Worm (Caenorhabditis elegans): ENCODE measurements around the gene Y58A7A.4.

Gene Y58A7A.4

ce11 chrV:5107816-5108215 lies 23.0 kb upstream of the Y58A7A.4 start, which contains the start of gene srab-3:
Gene srab-3 (minus strand): TSS chrV:5107916.
- no peak for TF ChIP-seq M03D4.4 (tag; optimal IDR thresholded peaks at IDR 0.05)
- TF ChIP-seq hlh-1 (tag; optimal IDR thresholded peaks at IDR 0.05), result no peak

- no peak for TF ChIP-seq bed-3 (GFP tag; optimal IDR thresholded peaks at IDR 0.05)
- no peak for TF ChIP-seq pha-4 (tag; optimal IDR thresholded peaks at IDR 0.05)
- TF ChIP-seq unc-39 (tag; optimal IDR thresholded peaks at IDR 0.05), result no peak
- no peak for TF ChIP-seq lin-13 (tag; optimal IDR thresholded peaks at IDR 0.05)
- TF ChIP-seq nhr-2 (tag; optimal IDR thresholded peaks at IDR 0.05), result no peak
- no peak for TF ChIP-seq cnd-1 (tag; optimal IDR thresholded peaks at IDR 0.05)
- TF ChIP-seq blmp-1 (tag; optimal IDR thresholded peaks at IDR 0.05), result no peak
- TF ChIP-seq lsy-2 (tag; optimal IDR thresholded peaks at IDR 0.05), result no peak
- no peak for TF ChIP-seq sem-2 (GFP tag; optimal IDR thresholded peaks at IDR 0.05)
- no peak for TF ChIP-seq hlh-1 (tag; optimal IDR thresholded peaks at IDR 0.05)
- no peak for TF ChIP-seq ceh-39 (tag; optimal IDR thresholded peaks at IDR 0.05)
- no peak for TF ChIP-seq flh-1 (GFP tag; optimal IDR thresholded peaks at IDR 0.05)
- TF ChIP-seq nhr-76 (tag; optimal IDR thresholded peaks at IDR 0.05), result no peak
These were observed 20.1 kb upstream of the Y58A7A.4 start, which contains the start of gene srab-2 for ce11 chrV:5104934-5105333. Gene srab-2 (minus strand): TSS chrV:5105034.

ce11 chrV:5102017-5102416 lies 17.2 kb upstream of the Y58A7A.4 start, which contains the start of gene srab-1:
Gene srab-1 (minus strand): TSS chrV:5102117.
- TF ChIP-seq elt-1 (tag; optimal IDR thresholded peaks at IDR 0.05; ENCODE audit: borderline replicate concordance, insufficient read depth) (no peak), nhr-237 (tag; optimal IDR thresholded peaks at IDR 0.05) (no peak), hlh-1 (tag; optimal IDR thresholded peaks at IDR 0.05) (no peak), mls-2 (tag; optimal IDR thresholded peaks at IDR 0.05) (no peak), blmp-1 (tag; optimal IDR thresholded peaks at IDR 0.05) (no peak), pha-4 (tag; optimal IDR thresholded peaks at IDR 0.05) (no peak), ceh-39 (tag; optimal IDR thresholded peaks at IDR 0.05) (no peak), nhr-28 (tag; optimal IDR thresholded peaks at IDR 0.05) (no peak), unc-39 (tag; optimal IDR thresholded peaks at IDR 0.05) (no peak), sptf-1 (tag; optimal IDR thresholded peaks at IDR 0.05) (no peak), ceh-83 (GFP tag; optimal IDR thresholded peaks at IDR 0.05) (no peak), unc-120 (tag; optimal IDR thresholded peaks at IDR 0.05; ENCODE audit: poor library complexity, severe bottlenecking) (no peak), flh-1 (GFP tag; optimal IDR thresholded peaks at IDR 0.05) (no peak), ham-2 (GFP tag; optimal IDR thresholded peaks at IDR 0.05) (no peak), bed-3 (GFP tag; optimal IDR thresholded peaks at IDR 0.05) (no peak), ztf-11 (tag; optimal IDR thresholded peaks at IDR 0.05) (no peak), lsy-2 (tag; optimal IDR thresholded peaks at IDR 0.05) (no peak)

- no peak for TF ChIP-seq elt-1 (tag; optimal IDR thresholded peaks at IDR 0.05; ENCODE audit: borderline replicate concordance, insufficient read depth)
- no peak for TF ChIP-seq unc-62 (GFP tag; optimal IDR thresholded peaks at IDR 0.05)
- TF ChIP-seq mab-5 (tag; optimal IDR thresholded peaks at IDR 0.05), result no peak
- no peak for TF ChIP-seq blmp-1 (tag; optimal IDR thresholded peaks at IDR 0.05)
- TF ChIP-seq bed-3 (GFP tag; optimal IDR thresholded peaks at IDR 0.05), result no peak
- no peak for TF ChIP-seq elt-3 (tag; optimal IDR thresholded peaks at IDR 0.05)
- TF ChIP-seq nhr-12 (tag; optimal IDR thresholded peaks at IDR 0.05), result no peak
- TF ChIP-seq lin-13 (tag; optimal IDR thresholded peaks at IDR 0.05), result no peak
- no peak for TF ChIP-seq ceh-83 (GFP tag; optimal IDR thresholded peaks at IDR 0.05)
- TF ChIP-seq nhr-237 (tag; optimal IDR thresholded peaks at IDR 0.05), result no peak
- TF ChIP-seq ceh-39 (tag; optimal IDR thresholded peaks at IDR 0.05), result no peak
- no peak for TF ChIP-seq sem-2 (GFP tag; optimal IDR thresholded peaks at IDR 0.05)
- TF ChIP-seq tbx-8 (GFP tag; optimal IDR thresholded peaks at IDR 0.05), result no peak
- TF ChIP-seq drap-1 (GFP tag; optimal IDR thresholded peaks at IDR 0.05), result no peak
- TF ChIP-seq sptf-1 (tag; optimal IDR thresholded peaks at IDR 0.05), result no peak
- TF ChIP-seq nhr-28 (tag; optimal IDR thresholded peaks at IDR 0.05), result no peak
- no peak for TF ChIP-seq nhr-2 (tag; optimal IDR thresholded peaks at IDR 0.05)
- TF ChIP-seq ces-1 (GFP tag; optimal IDR thresholded peaks at IDR 0.05), result no peak
- no peak for TF ChIP-seq unc-39 (tag; optimal IDR thresholded peaks at IDR 0.05)
These were observed 14.1 kb upstream of the Y58A7A.4 start, which contains the start of gene unc-46 for ce11 chrV:5098925-5099324. Gene unc-46 (minus strand): TSS chrV:5099025.

- TF ChIP-seq lsy-2 (tag; optimal IDR thresholded peaks at IDR 0.05) (no peak), lin-13 (tag; optimal IDR thresholded peaks at IDR 0.05) (no peak), blmp-1 (tag; optimal IDR thresholded peaks at IDR 0.05) (no peak), nhr-76 (tag; optimal IDR thresholded peaks at IDR 0.05) (no peak), sptf-1 (tag; optimal IDR thresholded peaks at IDR 0.05) (no peak), hlh-1 (tag; optimal IDR thresholded peaks at IDR 0.05) (no peak), zip-8 (tag; optimal IDR thresholded peaks at IDR 0.05) (no peak), bed-3 (GFP tag; optimal IDR thresholded peaks at IDR 0.05) (no peak), mab-5 (tag; optimal IDR thresholded peaks at IDR 0.05) (no peak), unc-62 (GFP tag; optimal IDR thresholded peaks at IDR 0.05) (no peak), ham-2 (GFP tag; optimal IDR thresholded peaks at IDR 0.05) (no peak), flh-1 (GFP tag; optimal IDR thresholded peaks at IDR 0.05) (no peak), nhr-12 (tag; optimal IDR thresholded peaks at IDR 0.05) (no peak), elt-1 (tag; optimal IDR thresholded peaks at IDR 0.05; ENCODE audit: borderline replicate concordance, insufficient read depth) (no peak), sem-2 (GFP tag; optimal IDR thresholded peaks at IDR 0.05) (no peak), pha-4 (tag; optimal IDR thresholded peaks at IDR 0.05) (no peak), elt-3 (tag; optimal IDR thresholded peaks at IDR 0.05) (no peak), nhr-2 (tag; optimal IDR thresholded peaks at IDR 0.05) (no peak), ceh-83 (GFP tag; optimal IDR thresholded peaks at IDR 0.05) (no peak), snpc-4 (tag; optimal IDR thresholded peaks at IDR 0.05) (no peak)
These were observed 12.2 kb upstream of the Y58A7A.4 start, which contains the start of gene C04F5.2 for ce11 chrV:5097035-5097434. Gene C04F5.2 (minus strand): TSS chrV:5097135.
